Worm (Caenorhabditis elegans) whole organism, mixed stage, embryonic: ENCODE results near the gene T24E12.13.

Experiments used
- elt-1 ChIP-seq: sonication (generic microtip); optimal IDR thresholded peaks from 2 replicates; lab custom pipeline; 2017; ENCODE audit warnings: missing genetic modification characterization, mild to moderate bottlenecking, missing compliant biosample characterization, antibody characterized with exemption, moderate library complexity, borderline replicate concordance; ENCODE audit not compliant: insufficient read depth
- lin-13 ChIP-seq: fragments of 150-350 bp; optimal IDR thresholded peaks from 2 replicates; lab custom pipeline; 2014; ENCODE audit warnings: missing biosample characterization, missing genetic modification characterization
- lsy-2 ChIP-seq: fragments of 150-350 bp; optimal IDR thresholded peaks from 2 replicates; lab custom pipeline; 2014; ENCODE audit warnings: missing biosample characterization, missing genetic modification characterization
- nhr-12 ChIP-seq: fragments of 150-350 bp; optimal IDR thresholded peaks from 2 replicates; lab custom pipeline; 2014; ENCODE audit warnings: missing biosample characterization, missing genetic modification characterization
- nhr-237 ChIP-seq: fragments of 150-350 bp; optimal IDR thresholded peaks from 2 replicates; lab custom pipeline; 2014; ENCODE audit warnings: missing biosample characterization, missing genetic modification characterization
- pha-4 ChIP-seq: fragments of 150-350 bp; optimal IDR thresholded peaks from 2 replicates; lab custom pipeline; 2018; ENCODE audit warnings: missing biosample characterization, missing genetic modification reagents, missing genetic modification characterization
- tbx-8 ChIP-seq: fragments of 200-800 bp; sonication (Bioruptor generic); optimal IDR thresholded peaks from 2 replicates; lab custom pipeline; 2018; ENCODE audit warnings: mild to moderate bottlenecking, missing genetic modification characterization, moderate library complexity, missing compliant biosample characterization
- ztf-11 ChIP-seq: fragments of 150-350 bp; optimal IDR thresholded peaks from 2 replicates; lab custom pipeline; 2014; ENCODE audit warnings: missing biosample characterization, missing genetic modification characterization

DNA sequence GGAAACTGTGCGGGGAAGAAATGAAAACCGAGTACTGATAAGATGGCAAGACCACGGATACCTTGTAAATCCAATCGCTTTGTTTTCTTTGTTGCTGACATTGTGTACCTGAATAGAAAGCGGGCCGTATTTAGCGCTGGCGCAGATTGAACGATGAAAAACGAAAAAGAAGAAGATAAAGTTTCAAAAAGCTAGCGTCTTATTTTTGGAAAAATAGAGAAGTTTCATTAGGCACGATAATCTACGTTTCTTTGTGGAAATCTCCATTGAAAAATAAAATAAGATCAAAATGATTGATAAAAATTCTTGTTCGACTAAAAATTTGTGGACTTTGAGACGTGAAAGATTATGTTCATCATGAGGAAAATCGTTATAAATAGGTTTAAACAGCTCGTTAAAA lies 48.7 kb downstream of the T24E12.13 start, which contains the start of gene oac-4:
- no peak for TF ChIP-seq pha-4 (tag; lab: Kevin White, UChicago)
- TF ChIP-seq nhr-237 = no peak
- TF ChIP-seq lsy-2 (tag; lab: Kevin White, UChicago) = no peak
- TF ChIP-seq lin-13 = no peak
- no peak for TF ChIP-seq ztf-11
- TF ChIP-seq tbx-8 (GFP tag; lab: Kevin White, UChicago) = no peak
- no peak for TF ChIP-seq elt-1 (tag; lab: Kevin White, UChicago)
- no peak for TF ChIP-seq nhr-12 (tag; lab: Kevin White, UChicago)
